Worm (Caenorhabditis elegans): ENCODE measurements around the gene VC5.2.

DNA sequence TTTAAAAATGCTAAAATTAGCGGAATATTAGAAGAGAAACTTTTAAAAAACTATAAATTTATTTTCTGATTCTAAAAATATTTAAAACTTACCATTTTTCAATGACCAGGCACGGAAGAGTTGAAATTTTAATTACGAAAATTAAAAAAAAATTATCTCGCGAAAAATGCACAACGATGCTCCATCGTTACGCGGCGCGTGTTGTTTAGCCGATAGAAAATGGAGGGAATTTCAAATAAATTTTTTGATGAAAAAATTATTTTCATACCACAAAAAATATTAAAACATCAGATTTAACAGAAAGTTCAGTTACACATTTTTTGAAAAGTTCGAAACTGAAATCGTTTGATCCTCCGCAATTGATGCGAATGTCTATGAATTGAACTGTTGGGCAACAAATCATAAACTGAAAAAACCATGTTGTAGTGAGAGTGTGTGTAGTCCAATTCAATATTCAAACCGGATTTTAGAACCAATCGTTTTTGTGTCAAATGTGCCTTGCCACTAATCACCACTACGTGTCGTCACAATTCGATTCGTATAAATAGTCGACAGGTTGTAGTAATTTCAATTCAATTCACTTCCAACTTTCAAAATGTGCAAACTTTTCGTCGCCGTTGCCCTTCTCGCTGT, 34.5 kb upstream of the VC5.2 start, which contains the start of the genes tofu-2 and spig-1:
- TF ChIP-seq M03D4.4 (tag; optimal IDR thresholded peaks at IDR 0.05) (no peak), mep-1 (tag; optimal IDR thresholded peaks at IDR 0.05) (no peak), nhr-28 (tag; optimal IDR thresholded peaks at IDR 0.05) (no peak), pha-4 (tag; optimal IDR thresholded peaks at IDR 0.05) (no peak), unc-39 (tag; optimal IDR thresholded peaks at IDR 0.05) (no peak), lin-13 (tag; optimal IDR thresholded peaks at IDR 0.05) (no peak), tbx-8 (GFP tag; optimal IDR thresholded peaks at IDR 0.05) (no peak), mls-2 (tag; optimal IDR thresholded peaks at IDR 0.05) (no peak), ztf-11 (tag; optimal IDR thresholded peaks at IDR 0.05) (no peak)
